Worm (Caenorhabditis elegans): ENCODE measurements around the gene C34F11.5.

- TF ChIP-seq pha-4 (tag; optimal IDR thresholded peaks at IDR 0.05) = no peak
- TF ChIP-seq snpc-4 (GFP tag; optimal IDR thresholded peaks at IDR 0.05) = no peak
- no peak for TF ChIP-seq snpc-4 (tag; optimal IDR thresholded peaks at IDR 0.05)
- no peak for TF ChIP-seq F23B12.7 (tag; optimal IDR thresholded peaks at IDR 0.05; ENCODE audit: insufficient read depth)
- TF ChIP-seq Y79H2A.3 (GFP tag; conservative IDR thresholded peaks at IDR 0.05) = no peak
- no peak for TF ChIP-seq snpc-1.3 (tag; optimal IDR thresholded peaks at IDR 0.05; ENCODE audit: insufficient read depth)
- no peak for TF ChIP-seq nhr-90 (tag; optimal IDR thresholded peaks at IDR 0.05)
- no peak for TF ChIP-seq nfya-2 (GFP tag; IDR thresholded peaks at IDR 0.05)
- no peak for TF ChIP-seq aptf-2 (GFP tag; conservative IDR thresholded peaks at IDR 0.05)
- no peak for TF ChIP-seq ztf-26 (tag; optimal IDR thresholded peaks at IDR 0.05)
- TF ChIP-seq hrde-1 (tag; optimal IDR thresholded peaks at IDR 0.05; ENCODE audit: borderline replicate concordance) = no peak
- TF ChIP-seq mxl-1 (tag; optimal IDR thresholded peaks at IDR 0.05) = no peak
Observed at ce11 chrII:5174370-5174769, 21.2 kb upstream of the C34F11.5 start, which contains the start of gene C27D6.3.
